Worm (Caenorhabditis elegans): ENCODE data around the gene C27H6.9.
A peak's percentile ranks its signal among the peaks of the same experiment; 100 is the strongest.

C27H6.9 gene

ce11 chrV:9976138-9976537 is 6.5 kb upstream of the C27H6.9 start, which contains the start of gene unc-41:
TSS of gene unc-41 (minus strand) at chrV:9976238.
- TF ChIP-seq bed-3 (GFP tag; optimal IDR thresholded peaks at IDR 0.05) (no peak), cnd-1 (tag; optimal IDR thresholded peaks at IDR 0.05) (no peak), drap-1 (GFP tag; optimal IDR thresholded peaks at IDR 0.05) (no peak), nhr-76 (tag; optimal IDR thresholded peaks at IDR 0.05) (no peak)

ce11 chrV:9977211-9977610 is 5.5 kb upstream of the C27H6.9 start:
- TF ChIP-seq mab-5 (tag; optimal IDR thresholded peaks at IDR 0.05) (no peak), nhr-2 (tag; optimal IDR thresholded peaks at IDR 0.05) (no peak), ces-1 (GFP tag; optimal IDR thresholded peaks at IDR 0.05) (peak; percentile 89)

- no peak for TF ChIP-seq ceh-83 (GFP tag; optimal IDR thresholded peaks at IDR 0.05)
- TF ChIP-seq sptf-1 (tag; optimal IDR thresholded peaks at IDR 0.05) = no peak
- TF ChIP-seq ces-1 (GFP tag; optimal IDR thresholded peaks at IDR 0.05) = peak; percentile 46
- TF ChIP-seq flh-1 (GFP tag; optimal IDR thresholded peaks at IDR 0.05) = no peak
- TF ChIP-seq hlh-1 (tag; optimal IDR thresholded peaks at IDR 0.05) = no peak
- no peak for TF ChIP-seq tbx-8 (GFP tag; optimal IDR thresholded peaks at IDR 0.05)
- TF ChIP-seq elt-1 (tag; optimal IDR thresholded peaks at IDR 0.05; ENCODE audit: borderline replicate concordance, insufficient read depth) = no peak
Measured at ce11 chrV:9978425-9978824, 4.2 kb upstream of the C27H6.9 start.

- TF ChIP-seq sptf-1 (tag; optimal IDR thresholded peaks at IDR 0.05) = peak; percentile 50
- TF ChIP-seq unc-120 (tag; optimal IDR thresholded peaks at IDR 0.05; ENCODE audit: poor library complexity, severe bottlenecking) = peak; percentile 28
- TF ChIP-seq cnd-1 (tag; optimal IDR thresholded peaks at IDR 0.05) = peak; percentile 12
- peak; percentile 24 for TF ChIP-seq lin-13 (tag; optimal IDR thresholded peaks at IDR 0.05)
- peak; percentile 27 for TF ChIP-seq lsy-2 (tag; optimal IDR thresholded peaks at IDR 0.05)
- peak; percentile 28 for TF ChIP-seq ces-1 (GFP tag; optimal IDR thresholded peaks at IDR 0.05)
- TF ChIP-seq ham-2 (GFP tag; optimal IDR thresholded peaks at IDR 0.05) = peak; percentile 19
- peak; percentile 34 for TF ChIP-seq mep-1 (tag; optimal IDR thresholded peaks at IDR 0.05)
Measured at ce11 chrV:9980731-9981483, 1.8 kb upstream of the C27H6.9 start, which contains the start of the genes ruvb-1 and tofu-1. TSS of gene ruvb-1 (minus strand) at chrV:9980802. TSS of gene tofu-1 (plus strand) at chrV:9981147.

- TF ChIP-seq nhr-76 (tag; optimal IDR thresholded peaks at IDR 0.05) (no peak), tbx-8 (GFP tag; optimal IDR thresholded peaks at IDR 0.05) (no peak), cnd-1 (tag; optimal IDR thresholded peaks at IDR 0.05) (no peak), pha-4 (tag; optimal IDR thresholded peaks at IDR 0.05) (no peak), bed-3 (GFP tag; optimal IDR thresholded peaks at IDR 0.05) (no peak), unc-39 (tag; optimal IDR thresholded peaks at IDR 0.05) (no peak), unc-62 (GFP tag; optimal IDR thresholded peaks at IDR 0.05) (no peak), sem-2 (GFP tag; optimal IDR thresholded peaks at IDR 0.05) (no peak), lsy-2 (tag; optimal IDR thresholded peaks at IDR 0.05) (no peak), M03D4.4 (tag; optimal IDR thresholded peaks at IDR 0.05) (no peak), zip-8 (tag; optimal IDR thresholded peaks at IDR 0.05) (no peak)
Measured at ce11 chrV:9983529-9983928, 861 bp downstream of the C27H6.9 start.

- TF ChIP-seq sem-2 (GFP tag; optimal IDR thresholded peaks at IDR 0.05) (no peak), snpc-4 (tag; optimal IDR thresholded peaks at IDR 0.05) (no peak), elt-1 (tag; optimal IDR thresholded peaks at IDR 0.05; ENCODE audit: borderline replicate concordance, insufficient read depth) (no peak), lsy-2 (tag; optimal IDR thresholded peaks at IDR 0.05) (no peak), nhr-237 (tag; optimal IDR thresholded peaks at IDR 0.05) (no peak), M03D4.4 (tag; optimal IDR thresholded peaks at IDR 0.05) (no peak), hlh-1 (tag; optimal IDR thresholded peaks at IDR 0.05) (no peak), elt-3 (tag; optimal IDR thresholded peaks at IDR 0.05) (no peak), mls-2 (tag; optimal IDR thresholded peaks at IDR 0.05) (no peak), ztf-11 (tag; optimal IDR thresholded peaks at IDR 0.05) (no peak), ceh-39 (tag; optimal IDR thresholded peaks at IDR 0.05) (no peak), ceh-83 (GFP tag; optimal IDR thresholded peaks at IDR 0.05) (no peak)
Measured at ce11 chrV:9984821-9985220, 2.2 kb downstream of the C27H6.9 start.
